Worm (Caenorhabditis elegans) whole organism, L2 larva: ENCODE data around the gene pnn-1.

Experiments
- C34F6.9 ChIP-seq: fragments of 150-350 bp; optimal IDR thresholded peaks from 2 replicates; lab custom pipeline; 2014; ENCODE audit warnings: missing biosample characterization, missing genetic modification characterization
- R02D3.7 ChIP-seq: fragments of 150-350 bp; optimal IDR thresholded peaks from 2 replicates; lab custom pipeline; 2014; ENCODE audit warnings: missing biosample characterization, missing genetic modification characterization
- ZK546.5 ChIP-seq: sonication (generic microtip); optimal IDR thresholded peaks from 2 replicates; lab custom pipeline; 2017; ENCODE audit warnings: missing biosample characterization, missing genetic modification characterization
- alr-1 ChIP-seq: fragments of 150-350 bp; optimal IDR thresholded peaks from 2 replicates; lab custom pipeline; 2014; ENCODE audit warnings: missing biosample characterization, missing genetic modification characterization
- ama-1 ChIP-seq: fragments of 150-350 bp; optimal IDR thresholded peaks from 2 replicates; lab custom pipeline; 2018; ENCODE audit warnings: inconsistent platforms
- blmp-1 ChIP-seq: sonication (generic microtip); optimal IDR thresholded peaks from 2 replicates; lab custom pipeline; 2017; ENCODE audit warnings: missing genetic modification characterization, mild to moderate bottlenecking, missing compliant biosample characterization, antibody characterized with exemption, moderate library complexity; ENCODE audit not compliant: insufficient read depth
- ceh-82 ChIP-seq: fragments of 150-350 bp; optimal IDR thresholded peaks from 2 replicates; lab custom pipeline; 2014; ENCODE audit warnings: missing biosample characterization, missing genetic modification characterization
- crh-2 ChIP-seq: sonication (generic microtip); optimal IDR thresholded peaks from 2 replicates; lab custom pipeline; 2017; ENCODE audit warnings: missing biosample characterization, missing genetic modification characterization
- elt-1 ChIP-seq: fragments of 150-350 bp; optimal IDR thresholded peaks from 2 replicates; lab custom pipeline; 2014; ENCODE audit warnings: missing biosample characterization, missing genetic modification characterization
- elt-3 ChIP-seq: sonication (generic microtip); optimal IDR thresholded peaks from 2 replicates; lab custom pipeline; 2017; ENCODE audit warnings: missing biosample characterization, missing genetic modification characterization
- fos-1 ChIP-seq: fragments of 150-350 bp; optimal IDR thresholded peaks from 2 replicates; lab custom pipeline; 2014; ENCODE audit warnings: missing biosample characterization, missing genetic modification characterization
- gmeb-1 ChIP-seq: fragments of 150-350 bp; optimal IDR thresholded peaks from 2 replicates; lab custom pipeline; 2014; ENCODE audit warnings: missing biosample characterization, missing genetic modification characterization
- lsy-2 ChIP-seq, 2 experiments: fragments of 150-350 bp in 1 of 2; sonication (generic microtip) in 1 of 2; optimal IDR thresholded peaks; 2 replicates each; lab custom pipeline; 2014 to 2017; ENCODE audit warnings: missing biosample characterization in 2 of 2, missing genetic modification characterization in 2 of 2
- mab-5 ChIP-seq: fragments of 150-350 bp; optimal IDR thresholded peaks from 2 replicates; lab custom pipeline; 2014; ENCODE audit warnings: missing biosample characterization, missing genetic modification characterization
- mdl-1 ChIP-seq, 2 experiments: fragments of 150-350 bp in 1 of 2; sonication (generic microtip) in 1 of 2; optimal IDR thresholded peaks; 2 replicates each; lab custom pipeline; 2017; ENCODE audit warnings: missing biosample characterization in 2 of 2, missing genetic modification characterization in 2 of 2
- nhr-12 ChIP-seq: fragments of 150-350 bp; optimal IDR thresholded peaks from 2 replicates; lab custom pipeline; 2014; ENCODE audit warnings: missing biosample characterization, missing genetic modification characterization
- nhr-129 ChIP-seq: fragments of 150-350 bp; optimal IDR thresholded peaks from 2 replicates; lab custom pipeline; 2014; ENCODE audit warnings: missing biosample characterization, missing genetic modification characterization
- nhr-21 ChIP-seq: fragments of 150-350 bp; optimal IDR thresholded peaks from 2 replicates; lab custom pipeline; 2014; ENCODE audit warnings: missing biosample characterization, missing genetic modification characterization
- nhr-237 ChIP-seq: fragments of 150-350 bp; optimal IDR thresholded peaks from 2 replicates; lab custom pipeline; 2014; ENCODE audit warnings: missing biosample characterization, missing genetic modification characterization
- nhr-25 ChIP-seq: fragments of 150-350 bp; sonication (generic microtip); optimal IDR thresholded peaks from 3 replicates; lab custom pipeline; 2014; ENCODE audit warnings: missing biosample characterization, missing genetic modification characterization
- nhr-6 ChIP-seq: fragments of 150-350 bp; optimal IDR thresholded peaks from 2 replicates; lab custom pipeline; 2014; ENCODE audit warnings: missing biosample characterization, missing genetic modification characterization
- skn-1 ChIP-seq: sonication (generic microtip); optimal IDR thresholded peaks from 2 replicates; lab custom pipeline; 2017; ENCODE audit warnings: missing biosample characterization, missing genetic modification characterization
- sma-9 ChIP-seq, 2 experiments: fragments of 150-350 bp in 1 of 2; sonication (generic microtip) in 1 of 2; optimal IDR thresholded peaks; 2 replicates each; lab custom pipeline; 2014 to 2016; ENCODE audit warnings: missing genetic modification characterization in 2 of 2, mild to moderate bottlenecking in 1 of 2, missing biosample characterization in 1 of 2, missing compliant biosample characterization in 1 of 2, missing genetic modification reagents in 1 of 2, moderate library complexity in 1 of 2
- snpc-4 ChIP-seq: fragments of 150-350 bp; optimal IDR thresholded peaks from 2 replicates; lab custom pipeline; 2014; ENCODE audit warnings: missing biosample characterization, missing genetic modification characterization
- unc-39 ChIP-seq: fragments of 150-350 bp; optimal IDR thresholded peaks from 2 replicates; lab custom pipeline; 2014; ENCODE audit warnings: missing biosample characterization, missing genetic modification characterization
- unc-55 ChIP-seq: fragments of 150-350 bp; sonication (generic microtip); optimal IDR thresholded peaks from 3 replicates; lab custom pipeline; 2014; ENCODE audit warnings: missing biosample characterization, missing genetic modification reagents, missing genetic modification characterization
- unc-62 ChIP-seq: fragments of 150-350 bp; optimal IDR thresholded peaks from 2 replicates; lab custom pipeline; 2014; ENCODE audit warnings: missing biosample characterization, missing genetic modification reagents, missing genetic modification characterization
- zag-1 ChIP-seq: fragments of 150-350 bp; optimal IDR thresholded peaks from 2 replicates; lab custom pipeline; 2014; ENCODE audit warnings: missing biosample characterization, missing genetic modification characterization

pnn-1 gene

DNA sequence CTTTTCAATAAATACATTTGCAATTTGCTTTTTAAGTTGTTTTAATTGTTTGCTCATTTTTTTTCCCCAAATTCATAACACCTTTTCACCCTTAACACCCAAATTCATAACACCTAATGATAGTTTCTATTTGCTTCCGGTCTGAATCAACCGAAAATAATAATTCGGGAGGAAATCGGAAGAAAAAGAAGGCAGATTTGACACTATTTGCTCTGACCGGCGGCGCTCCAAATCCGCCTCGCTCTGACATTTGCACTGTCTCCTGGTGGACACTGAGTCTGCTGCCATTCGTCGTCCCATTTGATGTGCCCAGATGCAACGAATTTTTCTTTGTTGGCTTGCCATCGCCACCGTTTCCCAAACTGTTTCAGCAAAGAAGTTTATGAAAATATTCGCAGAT is 46.8 kb upstream of the pnn-1 start, which contains the start of gene pqn-67:
pqn-67 (plus strand) TSS at position 301 of the 400 bp plus-strand sequence.
- TF ChIP-seq skn-1 (tag; lab: Kevin White, UChicago) (no peak), sma-9 (GFP tag; optimal IDR thresholded peaks at IDR 0.05; lab: Kevin White, UChicago) (no peak), sma-9 (tag; optimal IDR thresholded peaks at IDR 0.05; lab: Kevin White, UChicago) (no peak), crh-2 (tag; lab: Kevin White, UChicago) (no peak), nhr-6 (no peak), nhr-129 (tag; lab: Kevin White, UChicago) (no peak), unc-62 (GFP tag; lab: Kevin White, UChicago) (no peak), ZK546.5 (tag; lab: Kevin White, UChicago) (no peak), ama-1 (lab: Kevin White, UChicago) (no peak), nhr-21 (no peak), elt-3 (tag; lab: Kevin White, UChicago) (no peak), nhr-25 (tag; lab: Kevin White, UChicago) (no peak), elt-1 (no peak), alr-1 (tag; lab: Kevin White, UChicago) (no peak)

DNA sequence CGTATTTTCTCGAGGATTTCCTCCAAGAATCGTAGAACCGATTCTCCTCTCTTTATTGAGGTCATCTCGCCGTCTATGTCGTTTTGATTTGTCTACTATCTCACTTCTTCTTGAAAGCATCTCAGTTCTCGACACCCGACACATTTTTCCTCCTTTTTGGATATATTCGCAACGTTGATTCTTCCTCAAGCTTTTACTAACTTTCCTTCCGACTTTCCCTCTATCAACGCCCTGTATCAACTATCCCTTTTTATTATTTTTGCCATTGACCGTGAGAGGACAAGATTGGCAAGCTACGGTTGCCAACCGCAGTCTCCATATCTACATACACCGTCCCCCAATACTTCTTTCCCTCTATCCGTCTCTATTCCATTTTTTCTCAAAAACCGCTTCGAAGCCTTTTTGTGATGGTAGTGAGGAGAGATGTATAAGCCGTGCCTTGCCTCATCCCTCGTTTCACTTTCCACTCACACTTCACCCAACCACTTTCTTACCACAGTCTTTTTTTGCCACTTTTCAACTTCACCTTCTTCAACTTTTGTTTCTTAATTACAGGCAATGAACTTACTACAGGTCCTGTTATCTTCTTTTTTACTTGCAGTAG is 41.9 kb upstream of the pnn-1 start, which contains the start of gene T16G1.2:
T16G1.2 (plus strand) TSS at position 554 of the 604 bp plus-strand sequence.
- peak; percentile 21 for TF ChIP-seq blmp-1 (tag; lab: Kevin White, UChicago)
- no peak for TF ChIP-seq mdl-1 (tag; optimal IDR thresholded peaks at IDR 0.05; lab: Kevin White, UChicago)
- TF ChIP-seq, all 48 proteins: peak for 1

ce11 chrV:12933654-12934053 is 37.3 kb upstream of the pnn-1 start:
- TF ChIP-seq nhr-237 (tag; lab: Kevin White, UChicago), result no peak
- no peak for TF ChIP-seq unc-39
- TF ChIP-seq fos-1, result peak; percentile 35

ce11 chrV:12934976-12935375 is 35.9 kb upstream of the pnn-1 start, which contains the start of gene T16G1.7:
T16G1.7 (minus strand) TSS chrV:12935112.
- no peak for TF ChIP-seq ceh-82 (tag; lab: Kevin White, UChicago)
- TF ChIP-seq R02D3.7 (tag; lab: Kevin White, UChicago), result no peak
- no peak for TF ChIP-seq nhr-237 (tag; lab: Kevin White, UChicago)
- TF ChIP-seq elt-3 (tag; lab: Kevin White, UChicago), result no peak
- no peak for TF ChIP-seq nhr-129 (tag; lab: Kevin White, UChicago)
- peak; percentile 72 for TF ChIP-seq sma-9 (GFP tag; optimal IDR thresholded peaks at IDR 0.05; lab: Kevin White, UChicago)
- TF ChIP-seq sma-9 (tag; optimal IDR thresholded peaks at IDR 0.05; lab: Kevin White, UChicago), result no peak
- TF ChIP-seq fos-1, result peak; percentile 67

DNA sequence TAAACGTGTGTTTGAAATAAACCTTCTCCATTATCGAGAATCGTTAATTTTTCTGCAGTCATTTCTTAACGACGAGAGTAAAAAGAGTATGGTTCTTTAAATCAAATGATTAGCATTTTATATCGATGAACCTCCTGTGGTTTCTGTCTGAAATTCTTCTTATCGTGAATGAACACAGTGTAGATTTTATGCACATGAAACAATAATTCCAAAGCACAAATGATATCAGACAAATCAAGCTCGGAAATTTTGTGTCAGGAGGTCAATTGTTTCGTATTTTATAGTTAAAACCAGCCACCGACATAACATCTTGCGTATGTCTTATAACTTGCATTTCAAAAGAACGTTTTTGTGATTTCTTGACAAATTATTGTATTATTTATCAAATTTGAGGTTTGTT is 33.8 kb upstream of the pnn-1 start, which contains the start of gene T16G1.6:
T16G1.6 (minus strand) TSS at position 77 of the 400 bp plus-strand sequence.
- TF ChIP-seq fos-1 (peak; percentile 70), snpc-4 (tag; lab: Kevin White, UChicago) (no peak), zag-1 (tag; lab: Kevin White, UChicago) (no peak), sma-9 (GFP tag; optimal IDR thresholded peaks at IDR 0.05; lab: Kevin White, UChicago) (peak; percentile 65), sma-9 (tag; optimal IDR thresholded peaks at IDR 0.05; lab: Kevin White, UChicago) (no peak), lsy-2 (tag; optimal IDR thresholded peaks at IDR 0.05; lab: Kevin White, UChicago) (no peak), crh-2 (tag; lab: Kevin White, UChicago) (no peak)
- TF ChIP-seq, all 48 proteins: peak for 2

DNA sequence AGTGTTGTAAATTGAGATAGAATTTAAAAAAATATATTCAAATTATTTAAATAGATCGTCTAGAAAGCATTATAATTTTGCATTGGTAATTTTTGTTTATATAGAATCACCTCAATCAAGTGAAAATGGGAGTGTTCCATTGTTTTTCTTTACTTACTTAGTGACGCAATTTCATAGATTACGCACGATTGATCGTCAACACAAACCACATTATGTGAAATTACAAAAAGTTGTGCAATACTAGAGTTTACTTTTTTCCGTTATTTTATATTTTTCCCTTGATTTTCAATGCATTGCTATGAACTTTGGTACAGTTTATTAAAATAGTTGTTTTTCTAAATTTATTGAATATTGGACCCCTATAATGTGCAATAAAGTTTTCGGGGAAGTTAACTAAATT is 31.5 kb upstream of the pnn-1 start, which contains the start of gene T16G1.5:
T16G1.5 (minus strand) TSS at position 119 of the 400 bp plus-strand sequence.
- TF ChIP-seq fos-1, result peak; percentile 41
- TF ChIP-seq ZK546.5 (tag; lab: Kevin White, UChicago), result no peak

DNA sequence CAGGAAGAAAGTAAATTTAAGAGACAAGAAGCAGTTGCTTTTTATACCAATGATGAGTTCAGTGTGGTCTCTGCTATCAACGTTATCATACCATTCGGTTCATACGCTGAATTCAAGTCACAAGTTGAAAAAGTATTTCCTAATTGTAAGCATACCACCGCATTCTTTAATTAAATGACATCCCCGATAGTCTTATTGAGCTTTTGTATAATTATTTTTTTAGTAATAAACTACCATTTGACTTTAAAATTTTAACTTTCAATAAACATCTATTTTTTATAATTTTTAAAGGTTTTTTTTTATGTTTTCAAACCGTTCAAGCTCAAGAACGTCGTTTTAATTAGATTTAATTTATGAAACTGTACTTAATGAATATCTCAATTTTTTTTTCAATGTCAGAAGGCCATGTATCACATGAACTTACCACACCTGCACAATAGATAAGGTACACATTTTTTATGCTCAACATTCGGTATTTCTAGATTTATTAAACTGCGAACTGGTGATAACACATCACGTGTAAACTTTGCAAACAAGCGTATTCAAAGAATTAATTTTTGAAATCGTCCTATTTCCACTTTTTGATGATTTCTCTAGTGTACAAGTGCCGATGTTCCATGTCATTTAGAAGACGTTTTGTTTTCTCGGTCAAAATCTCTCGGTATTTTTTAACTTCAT is 29.0 kb upstream of the pnn-1 start, which contains the start of gene T16G1.4:
T16G1.4 (minus strand) TSS at position 51 of the 678 bp plus-strand sequence.
- TF ChIP-seq ceh-82 (tag; lab: Kevin White, UChicago), result no peak
- TF ChIP-seq ama-1 (lab: Kevin White, UChicago), result no peak
- no peak for TF ChIP-seq mab-5
- TF ChIP-seq snpc-4 (tag; lab: Kevin White, UChicago), result no peak
- no peak for TF ChIP-seq C34F6.9
- no peak for TF ChIP-seq lsy-2 (tag; optimal IDR thresholded peaks at IDR 0.05; lab: Kevin White, UChicago)
- TF ChIP-seq nhr-129 (tag; lab: Kevin White, UChicago), result no peak
- no peak for TF ChIP-seq mdl-1 (tag; optimal IDR thresholded peaks at IDR 0.05; lab: Kevin White, UChicago)
- TF ChIP-seq ZK546.5 (tag; lab: Kevin White, UChicago), result no peak
- TF ChIP-seq unc-39, result no peak
- no peak for TF ChIP-seq unc-55 (GFP tag; lab: Kevin White, UChicago)
- peak; percentile 37 for TF ChIP-seq gmeb-1
- TF ChIP-seq nhr-25 (tag; lab: Kevin White, UChicago), result no peak
- TF ChIP-seq crh-2 (tag; lab: Kevin White, UChicago), result no peak
- TF ChIP-seq nhr-237 (tag; lab: Kevin White, UChicago), result no peak
- TF ChIP-seq sma-9 (GFP tag; optimal IDR thresholded peaks at IDR 0.05; lab: Kevin White, UChicago), result peak; percentile 66
- no peak for TF ChIP-seq sma-9 (tag; optimal IDR thresholded peaks at IDR 0.05; lab: Kevin White, UChicago)
- no peak for TF ChIP-seq nhr-12 (tag; lab: Kevin White, UChicago)
